Worm (Caenorhabditis elegans): Measurements from ENCODE around the gene B0272.4.
A peak's percentile ranks its signal among the peaks of the same experiment; 100 is the strongest.

B0272.4 gene

ce11 chrX:9441512-9441911, 13.3 kb downstream of the B0272.4 start, which contains the start of gene memb-1 (continued):
- TF ChIP-seq sptf-1 (tag; optimal IDR thresholded peaks at IDR 0.05): no peak
- no peak for TF ChIP-seq unc-30 (tag; optimal IDR thresholded peaks at IDR 0.05)
- peak; percentile 70 for TF ChIP-seq rnt-1 (tag; optimal IDR thresholded peaks at IDR 0.05)
- no peak for TF ChIP-seq nhr-76 (tag; optimal IDR thresholded peaks at IDR 0.05)
- TF ChIP-seq fkh-4 (tag; optimal IDR thresholded peaks at IDR 0.05; ENCODE audit: borderline replicate concordance): no peak
- peak; percentile 65 for TF ChIP-seq swsn-7 (tag; optimal IDR thresholded peaks at IDR 0.05)
- no peak for TF ChIP-seq pax-3 (tag; optimal IDR thresholded peaks at IDR 0.05)
- TF ChIP-seq efl-3 (GFP tag; optimal IDR thresholded peaks at IDR 0.05): no peak
- TF ChIP-seq mef-2 (tag; optimal IDR thresholded peaks at IDR 0.05): no peak
- TF ChIP-seq tbx-2 (tag; optimal IDR thresholded peaks at IDR 0.05): peak; percentile 42
- no peak for TF ChIP-seq hlh-4 (tag; optimal IDR thresholded peaks at IDR 0.05)
- peak in 2 of 3 experiments; percentile 43 to 50 for TF ChIP-seq dpl-1 (GFP tag; optimal IDR thresholded peaks at IDR 0.05)
- TF ChIP-seq jun-1 (tag; optimal IDR thresholded peaks at IDR 0.05): peak; percentile 45
- peak in 1 of 6 experiments; percentile 26 for TF ChIP-seq elt-3 (tag; optimal IDR thresholded peaks at IDR 0.05)
- no peak for TF ChIP-seq elt-2 (tag; optimal IDR thresholded peaks at IDR 0.05)
- peak; percentile 56 to 63 for TF ChIP-seq lsy-2 (tag; optimal IDR thresholded peaks at IDR 0.05)
- peak; percentile 96 for TF ChIP-seq F16B12.6 (tag; optimal IDR thresholded peaks at IDR 0.05)
- TF ChIP-seq isw-1 (GFP tag; IDR thresholded peaks at IDR 0.05): peak; percentile 8; the same call in 1 of the 2 replicates
- TF ChIP-seq nhr-77 (tag; optimal IDR thresholded peaks at IDR 0.05): peak; percentile 8
- no peak for TF ChIP-seq unc-62 (GFP tag; optimal IDR thresholded peaks at IDR 0.05)
- TF ChIP-seq hpl-2 (GFP tag; optimal IDR thresholded peaks at IDR 0.05): no peak
- peak; percentile 63 for TF ChIP-seq nhr-90 (tag; optimal IDR thresholded peaks at IDR 0.05; ENCODE audit: poor library complexity)
- TF ChIP-seq Y116A8C.19 (tag; optimal IDR thresholded peaks at IDR 0.05; ENCODE audit: borderline replicate concordance): no peak
- TF ChIP-seq lir-3 (tag; optimal IDR thresholded peaks at IDR 0.05; ENCODE audit: poor library complexity): no peak
- peak in 1 of 2 experiments; percentile 14 for TF ChIP-seq ztf-11 (tag; optimal IDR thresholded peaks at IDR 0.05)
- no peak for TF ChIP-seq nhr-11 (tag; optimal IDR thresholded peaks at IDR 0.05)
- peak; percentile 43 to 60 (median 55) for TF ChIP-seq ceh-82 (tag; optimal IDR thresholded peaks at IDR 0.05)
- no peak for TF ChIP-seq nhr-12 (tag; optimal IDR thresholded peaks at IDR 0.05)
- no peak for TF ChIP-seq pqm-1 (tag; optimal IDR thresholded peaks at IDR 0.05)
- TF ChIP-seq lin-14 (GFP tag; optimal IDR thresholded peaks at IDR 0.05): peak; percentile 84
- TF ChIP-seq nhr-19 (GFP tag; conservative IDR thresholded peaks at IDR 0.05): no peak
- TF ChIP-seq skn-1 (tag; optimal IDR thresholded peaks at IDR 0.05): peak; percentile 28
- peak; percentile 35 for TF ChIP-seq fkh-8 (tag; optimal IDR thresholded peaks at IDR 0.05)
- TF ChIP-seq irx-1 (tag; optimal IDR thresholded peaks at IDR 0.05): no peak
- no peak for TF ChIP-seq nhr-28 (tag; optimal IDR thresholded peaks at IDR 0.05)
- TF ChIP-seq fos-1 (tag; optimal IDR thresholded peaks at IDR 0.05): peak; percentile 45
- no peak for TF ChIP-seq zag-1 (tag; optimal IDR thresholded peaks at IDR 0.05)
- no peak for TF ChIP-seq lin-15B (tag; optimal IDR thresholded peaks at IDR 0.05)
- TF ChIP-seq C16A3.4 (tag; optimal IDR thresholded peaks at IDR 0.05): peak; percentile 66
- TF ChIP-seq pag-3 (tag; optimal IDR thresholded peaks at IDR 0.05; ENCODE audit: borderline replicate concordance, insufficient read depth): no peak

ce11 chrX:9443871-9444270, 15.6 kb downstream of the B0272.4 start:
- TF ChIP-seq hpl-2 (GFP tag; optimal IDR thresholded peaks at IDR 0.05): no peak
- TF ChIP-seq lin-14 (GFP tag; optimal IDR thresholded peaks at IDR 0.05): peak; percentile 56
- no peak for TF ChIP-seq alr-1 (tag; optimal IDR thresholded peaks at IDR 0.05; ENCODE audit: borderline replicate concordance)
- no peak for TF ChIP-seq nhr-71 (tag; optimal IDR thresholded peaks at IDR 0.05)
- no peak for TF ChIP-seq tbx-2 (tag; optimal IDR thresholded peaks at IDR 0.05)
- TF ChIP-seq irx-1 (tag; optimal IDR thresholded peaks at IDR 0.05): no peak
- peak; percentile 73 for TF ChIP-seq fkh-10 (GFP tag; optimal IDR thresholded peaks at IDR 0.05)
- TF ChIP-seq sox-4 (tag; optimal IDR thresholded peaks at IDR 0.05): no peak
- TF ChIP-seq nhr-19 (GFP tag; conservative IDR thresholded peaks at IDR 0.05): no peak
- no peak for TF ChIP-seq sup-37 (GFP tag; optimal IDR thresholded peaks at IDR 0.05)
- no peak for TF ChIP-seq unc-62 (GFP tag; optimal IDR thresholded peaks at IDR 0.05)
- no peak for TF ChIP-seq snpc-4 (tag; optimal IDR thresholded peaks at IDR 0.05)
- no peak for TF ChIP-seq dsc-1 (tag; optimal IDR thresholded peaks at IDR 0.05)
- TF ChIP-seq F16B12.6 (tag; optimal IDR thresholded peaks at IDR 0.05): no peak
- TF ChIP-seq ztf-4 (tag; optimal IDR thresholded peaks at IDR 0.05): no peak
- TF ChIP-seq mab-9 (GFP tag; IDR thresholded peaks at IDR 0.05): no peak

Data from whole organism, L1 larva.